Fruit fly (Drosophila melanogaster) Kc167 (cell line): ENCODE measurements around the gene amd.

Source experiments
- Myc ChIP-seq: fragments of >200 bp; optimal IDR thresholded peaks from 2 replicates; lab custom pipeline; 2017; ENCODE audit warnings: missing external identifiers
- Sin3A ChIP-seq: fragments of >200 bp; optimal IDR thresholded peaks from 2 replicates; lab custom pipeline; 2018; ENCODE audit warnings: missing external identifiers
- h ChIP-seq: fragments of >200 bp; optimal IDR thresholded peaks from 3 replicates; lab custom pipeline; 2018; ENCODE audit warnings: missing external identifiers
- insv ChIP-seq: fragments of >200 bp; optimal IDR thresholded peaks from 3 replicates; lab custom pipeline; 2018; ENCODE audit warnings: missing external identifiers
- psq ChIP-seq: fragments of >200 bp; optimal IDR thresholded peaks from 2 replicates; lab custom pipeline; 2017; ENCODE audit warnings: missing external identifiers
- ttk ChIP-seq: sonication (Bioruptor generic); optimal IDR thresholded peaks from 2 replicates; lab custom pipeline; 2017; ENCODE audit warnings: missing external identifiers

- TF ChIP-seq psq (lab: Kevin White, UChicago) (no peak), h (lab: Kevin White, UChicago) (no peak), ttk (lab: Kevin White, UChicago) (no peak), Myc (lab: Kevin White, UChicago) (no peak), insv (lab: Kevin White, UChicago) (no peak), Sin3A (no peak)
Observed at dm6 chr2L:19104383-19104782, 5.6 kb upstream of the amd start.
